Worm (Caenorhabditis elegans): ENCODE data around the gene ttr-31.

The ttr-31 gene

DNA sequence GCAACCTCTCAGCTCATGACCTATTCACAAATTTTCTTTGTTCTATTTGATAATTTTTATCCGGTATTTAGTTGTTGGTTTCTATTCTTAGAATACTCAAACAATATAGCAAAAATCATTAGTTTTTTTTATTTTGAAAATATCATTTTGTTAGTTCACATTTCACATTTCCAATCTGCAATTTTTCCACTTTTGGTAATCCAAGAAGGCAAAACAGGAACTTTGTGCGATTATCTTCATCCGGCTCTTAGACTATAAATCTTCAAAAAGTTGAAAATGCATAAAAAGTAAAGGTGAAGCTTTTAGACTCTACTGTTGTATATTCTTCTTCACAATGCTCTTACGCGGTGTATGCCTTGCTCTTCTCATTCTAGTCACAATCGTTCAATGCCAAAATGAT, 50.4 kb downstream of the ttr-31 start, which contains the start of gene nlp-19:
nlp-19 (plus strand) TSS at position 301 of the 400 bp plus-strand sequence.
- TF ChIP-seq ceh-83 (GFP tag; optimal IDR thresholded peaks at IDR 0.05) (no peak), nhr-76 (tag; optimal IDR thresholded peaks at IDR 0.05) (no peak), mab-5 (tag; optimal IDR thresholded peaks at IDR 0.05) (no peak), nhr-2 (tag; optimal IDR thresholded peaks at IDR 0.05) (no peak), drap-1 (GFP tag; optimal IDR thresholded peaks at IDR 0.05) (no peak), lin-13 (tag; optimal IDR thresholded peaks at IDR 0.05) (no peak), nhr-28 (tag; optimal IDR thresholded peaks at IDR 0.05) (no peak), unc-62 (GFP tag; optimal IDR thresholded peaks at IDR 0.05) (no peak), lin-32 (GFP tag; optimal IDR thresholded peaks at IDR 0.05) (no peak), ztf-11 (tag; optimal IDR thresholded peaks at IDR 0.05) (no peak), nhr-12 (tag; optimal IDR thresholded peaks at IDR 0.05) (no peak), mep-1 (tag; optimal IDR thresholded peaks at IDR 0.05) (no peak)

Measured in whole organism, mixed stage, embryonic.